Fruit fly (Drosophila melanogaster) whole organism, wandering third instar larva: ENCODE data around the gene CG14135.

Experiments used
- CG9705 ChIP-seq: fragments of 200-800 bp; sonication (Bioruptor generic); optimal IDR thresholded peaks from 2 replicates; lab custom pipeline; 2018; ENCODE audit warnings: missing biosample characterization, mild to moderate bottlenecking, missing genetic modification characterization
- CrebA ChIP-seq: fragments of 200-800 bp; sonication (Bioruptor generic); optimal IDR thresholded peaks from 2 replicates; lab custom pipeline; 2016; ENCODE audit warnings: missing biosample characterization, mild to moderate bottlenecking, missing genetic modification characterization, borderline replicate concordance
- Dfd ChIP-seq: fragments of >200 bp; optimal IDR thresholded peaks from 2 replicates; lab custom pipeline; 2017; ENCODE audit warnings: missing biosample characterization, missing genetic modification characterization
- Dif ChIP-seq: fragments of 200-275, 200-300 bp; sonication (Bioruptor generic); optimal IDR thresholded peaks from 2 replicates; lab custom pipeline; 2018; ENCODE audit warnings: missing biosample characterization, missing genetic modification characterization; ENCODE audit not compliant: partially characterized antibody
- HLH106 ChIP-seq: fragments of 200-800 bp; optimal IDR thresholded peaks from 3 replicates; lab custom pipeline; 2019; ENCODE audit warnings: missing biosample characterization, mild to moderate bottlenecking, missing genetic modification characterization, moderate library complexity
- Hnf4 ChIP-seq: fragments of 200-800 bp; sonication (Bioruptor generic); optimal IDR thresholded peaks from 2 replicates; lab custom pipeline; 2016; ENCODE audit warnings: missing biosample characterization, mild to moderate bottlenecking, missing genetic modification characterization
- Hr78 ChIP-seq: fragments of >200 bp; optimal IDR thresholded peaks from 2 replicates; lab custom pipeline; 2017; ENCODE audit warnings: missing biosample characterization, missing genetic modification characterization
- Hr83 ChIP-seq: fragments of 200-300 bp; sonication (Bioruptor generic); optimal IDR thresholded peaks from 2 replicates; lab custom pipeline; 2016; ENCODE audit warnings: missing biosample characterization, mild to moderate bottlenecking, missing genetic modification characterization, moderate library complexity; ENCODE audit not compliant: poor library complexity, severe bottlenecking
- Jra ChIP-seq: sonication (Bioruptor generic); optimal IDR thresholded peaks from 2 replicates; lab custom pipeline; 2016; ENCODE audit warnings: missing biosample characterization, missing genetic modification characterization
- Mio ChIP-seq: sonication (Bioruptor generic); optimal IDR thresholded peaks from 2 replicates; lab custom pipeline; 2016; ENCODE audit warnings: missing biosample characterization, missing genetic modification characterization
- Myc ChIP-seq: fragments of >200 bp; optimal IDR thresholded peaks from 2 replicates; lab custom pipeline; 2017
- N ChIP-seq: fragments of >200 bp; optimal IDR thresholded peaks from 2 replicates; lab custom pipeline; 2018; ENCODE audit warnings: missing biosample characterization, missing external identifiers, missing genetic modification characterization
- OdsH ChIP-seq: fragments of 200-800 bp; sonication (Bioruptor generic); optimal IDR thresholded peaks from 2 replicates; lab custom pipeline; 2016; ENCODE audit warnings: missing biosample characterization, mild to moderate bottlenecking, missing genetic modification characterization
- Rel ChIP-seq, 2 experiments: fragments of 200-800 bp; sonication (Bioruptor generic) in 1 of 2; optimal IDR thresholded peaks; 2 replicates in 1 of 2; 3 replicates in 1 of 2; lab custom pipeline; 2016 to 2019; ENCODE audit warnings: mild to moderate bottlenecking in 2 of 2, missing biosample characterization in 2 of 2, missing genetic modification characterization in 2 of 2, moderate library complexity in 1 of 2
- Sp1 ChIP-seq: fragments of 200-800 bp; sonication (Bioruptor generic); optimal IDR thresholded peaks from 3 replicates; lab custom pipeline; 2019; ENCODE audit warnings: missing biosample characterization, mild to moderate bottlenecking, missing genetic modification characterization, moderate library complexity
- Vsx2 ChIP-seq: fragments of 200-300, 225-300 bp; sonication (Bioruptor generic); optimal IDR thresholded peaks from 2 replicates; lab custom pipeline; 2018; ENCODE audit warnings: missing biosample characterization, missing genetic modification characterization; ENCODE audit not compliant: partially characterized antibody
- br ChIP-seq: fragments of 200-800 bp; sonication (Bioruptor generic); optimal IDR thresholded peaks from 2 replicates; lab custom pipeline; 2016; ENCODE audit warnings: missing biosample characterization, missing genetic modification characterization
- brk ChIP-seq: fragments of 200-800 bp; sonication (Bioruptor generic); optimal IDR thresholded peaks from 2 replicates; lab custom pipeline; 2016; ENCODE audit warnings: missing biosample characterization, mild to moderate bottlenecking, missing genetic modification characterization
- dl ChIP-seq, 2 experiments: fragments of 175-275, 200-275 bp in 1 of 2; fragments of 200-275 bp in 1 of 2; sonication (Bioruptor generic); optimal IDR thresholded peaks; lab custom pipeline; 2018; ENCODE audit warnings: mild to moderate bottlenecking in 2 of 2, missing biosample characterization in 2 of 2, missing genetic modification characterization in 2 of 2, moderate library complexity in 2 of 2; ENCODE audit not compliant: partially characterized antibody in 2 of 2, insufficient read depth in 1 of 2
- dmrt93B ChIP-seq: fragments of 200-800 bp; sonication (Bioruptor generic); optimal IDR thresholded peaks from 2 replicates; lab custom pipeline; 2018; ENCODE audit warnings: missing biosample characterization, mild to moderate bottlenecking, missing genetic modification characterization
- dsf ChIP-seq: sonication (Bioruptor generic); optimal IDR thresholded peaks from 2 replicates; lab custom pipeline; 2016; ENCODE audit warnings: missing biosample characterization, missing genetic modification characterization, borderline replicate concordance
- ey ChIP-seq: fragments of 200-800 bp; sonication (Bioruptor generic); optimal IDR thresholded peaks from 2 replicates; lab custom pipeline; 2016; ENCODE audit warnings: missing biosample characterization, missing genetic modification characterization
- foxo ChIP-seq, 2 experiments: fragments of 200-800 bp; sonication (Bioruptor generic); optimal IDR thresholded peaks; 2 replicates in 1 of 2; 3 replicates in 1 of 2; lab custom pipeline; 2016 to 2017; ENCODE audit warnings: missing biosample characterization in 2 of 2, missing genetic modification characterization in 2 of 2
- fru ChIP-seq: fragments of 200-800 bp; sonication (Bioruptor generic); optimal IDR thresholded peaks from 3 replicates; lab custom pipeline; 2016; ENCODE audit warnings: missing biosample characterization, mild to moderate bottlenecking, missing genetic modification characterization
- h ChIP-seq: fragments of 200-800 bp; sonication (Bioruptor generic); optimal IDR thresholded peaks from 3 replicates; lab custom pipeline; 2016; ENCODE audit warnings: missing biosample characterization, mild to moderate bottlenecking, missing genetic modification characterization
- jim ChIP-seq: fragments of 175-275, 200-325 bp; sonication (Bioruptor generic); optimal IDR thresholded peaks from 2 replicates; lab custom pipeline; 2016; ENCODE audit warnings: missing biosample characterization, mild to moderate bottlenecking, missing genetic modification characterization
- lola ChIP-seq: fragments of >200 bp; optimal IDR thresholded peaks from 2 replicates; lab custom pipeline; 2017; ENCODE audit warnings: missing biosample characterization, missing genetic modification characterization
- pan ChIP-seq: fragments of >200 bp; optimal IDR thresholded peaks from 2 replicates; lab custom pipeline; 2017
- psq ChIP-seq: fragments of 200-800 bp; sonication (Bioruptor generic); optimal IDR thresholded peaks from 3 replicates; lab custom pipeline; 2017; ENCODE audit warnings: missing biosample characterization, mild to moderate bottlenecking, missing genetic modification characterization, moderate library complexity
- rgr ChIP-seq: fragments of 200-800 bp; sonication (Bioruptor generic); optimal IDR thresholded peaks from 3 replicates; lab custom pipeline; 2016; ENCODE audit warnings: missing biosample characterization, mild to moderate bottlenecking, missing genetic modification characterization
- sv ChIP-seq: fragments of 200-800 bp; sonication (Bioruptor generic); optimal IDR thresholded peaks from 3 replicates; lab custom pipeline; 2016; ENCODE audit warnings: missing biosample characterization, missing genetic modification characterization
- tai ChIP-seq: sonication (Bioruptor generic); optimal IDR thresholded peaks from 2 replicates; lab custom pipeline; 2016; ENCODE audit warnings: missing biosample characterization, missing genetic modification characterization
- usp ChIP-seq: fragments of >200 bp; optimal IDR thresholded peaks from 2 replicates; lab custom pipeline; 2017; ENCODE audit warnings: missing biosample characterization, missing genetic modification characterization
- woc ChIP-seq: sonication (Bioruptor generic); optimal IDR thresholded peaks from 2 replicates; lab custom pipeline; 2016; ENCODE audit warnings: missing biosample characterization, mild to moderate bottlenecking, missing genetic modification characterization

The CG14135 gene

dm6 chr3L:11656189-11656588 lies 35.2 kb upstream of the CG14135 start:
- TF ChIP-seq psq (no peak), foxo (GFP tag; optimal IDR thresholded peaks at IDR 0.05; lab: Kevin White, UChicago) (peak in 1 of 2 experiments; percentile 28)

DNA sequence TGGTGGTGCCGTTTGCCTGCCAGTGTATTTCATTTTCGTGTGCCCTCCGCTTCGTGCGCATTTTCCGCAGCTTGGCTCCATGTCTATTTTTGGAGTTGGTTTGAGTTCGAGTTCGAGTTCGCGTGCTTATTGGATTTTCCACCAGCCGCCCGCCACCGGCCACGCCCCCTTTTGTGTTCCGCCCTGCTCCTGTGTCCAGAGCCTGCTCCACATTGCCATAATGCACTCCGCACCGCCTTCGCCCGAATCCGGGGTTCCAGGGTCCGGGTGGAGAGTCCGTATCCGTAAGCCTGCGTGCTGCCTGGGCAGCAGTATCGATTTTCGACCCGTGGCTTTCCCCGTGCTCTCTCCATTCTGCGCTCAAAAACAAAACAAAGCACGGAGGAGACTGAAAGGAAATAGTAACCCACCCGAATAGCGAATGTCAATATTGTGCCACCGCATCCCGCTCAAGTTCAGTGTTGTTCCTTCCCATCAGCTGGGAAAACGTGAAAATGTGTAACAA lies 13.0 kb upstream of the CG14135 start:
- TF ChIP-seq h (GFP tag; lab: Kevin White, UChicago) (no peak), rgr (GFP tag; lab: Kevin White, UChicago) (no peak), dmrt93B (GFP tag; lab: Kevin White, UChicago) (no peak), brk (GFP tag; lab: Kevin White, UChicago) (no peak), woc (no peak), usp (GFP tag; lab: Kevin White, UChicago) (no peak), Hr83 (GFP tag; lab: Kevin White, UChicago) (no peak), pan (lab: Kevin White, UChicago) (no peak)

dm6 chr3L:11680298-11680697 lies 11.1 kb upstream of the CG14135 start, which contains the start of gene CG32085:
Gene CG32085 (minus strand): TSS chr3L:11680344.
- TF ChIP-seq fru (GFP tag; lab: Kevin White, UChicago), result peak; percentile 11
- TF ChIP-seq foxo (GFP tag; optimal IDR thresholded peaks at IDR 0.05; lab: Kevin White, UChicago), result peak in 1 of 2 experiments; percentile 38
- TF ChIP-seq sv (GFP tag; lab: Kevin White, UChicago), result peak; percentile 52
- peak; percentile 33 for TF ChIP-seq Vsx2 (GFP tag; lab: Kevin White, UChicago)
- no peak for TF ChIP-seq tai (GFP tag; lab: Kevin White, UChicago)

dm6 chr3L:11681794-11682193 lies 9.6 kb upstream of the CG14135 start, which contains the start of gene TfIIEalpha:
Gene TfIIEalpha (plus strand): TSS chr3L:11682038.
- TF ChIP-seq h (GFP tag; lab: Kevin White, UChicago) (no peak), rgr (GFP tag; lab: Kevin White, UChicago) (peak; percentile 7), CG9705 (GFP tag; lab: Kevin White, UChicago) (no peak), Jra (GFP tag; lab: Kevin White, UChicago) (no peak), Myc (lab: Kevin White, UChicago) (peak; percentile 4), Hr78 (GFP tag; lab: Kevin White, UChicago) (no peak), Mio (GFP tag; lab: Kevin White, UChicago) (no peak), Rel (GFP tag; optimal IDR thresholded peaks at IDR 0.05; lab: Kevin White, UChicago) (no peak), Rel (tag; optimal IDR thresholded peaks at IDR 0.05; lab: Kevin White, UChicago) (peak; percentile 45), Vsx2 (GFP tag; lab: Kevin White, UChicago) (peak; percentile 56), psq (no peak)
- TF ChIP-seq, all 38 proteins: peak for 4

DNA sequence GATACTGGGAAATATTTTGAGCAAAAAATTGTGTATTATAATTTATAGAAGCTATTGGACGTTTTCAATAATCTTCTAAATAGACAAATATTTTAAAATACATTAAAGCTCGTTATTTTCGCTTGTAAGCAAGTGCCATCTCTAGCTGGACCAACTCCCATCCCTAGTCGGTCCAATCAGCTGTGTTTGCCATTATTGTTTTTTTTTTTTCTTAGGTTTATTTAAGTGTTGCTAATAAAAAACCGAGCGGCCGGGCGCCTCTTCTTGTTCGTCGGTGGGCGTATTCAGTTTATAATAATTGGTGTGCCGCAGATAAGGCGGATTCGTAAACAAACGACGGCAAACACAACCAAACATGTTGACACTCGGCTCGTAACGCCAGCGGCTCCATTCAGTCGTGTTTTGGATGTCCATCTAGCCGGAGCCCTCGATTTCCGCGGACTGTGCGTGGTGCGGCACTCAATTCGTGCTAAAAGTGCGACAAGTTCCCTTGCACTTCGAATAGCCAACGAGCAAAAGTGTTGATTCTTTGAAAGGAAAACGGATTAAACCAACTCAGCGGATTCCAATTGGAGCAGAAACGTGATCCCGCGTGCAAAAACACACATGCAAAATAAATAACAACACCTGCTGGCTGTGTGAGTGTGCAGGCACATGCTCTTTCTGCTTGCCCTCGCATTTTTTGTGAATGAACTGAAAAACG lies 7.4 kb upstream of the CG14135 start, which contains the start of gene Sugb:
TSS of gene Sugb (plus strand) at position 162 of the 703 bp plus-strand sequence.
- TF ChIP-seq Mio (GFP tag; lab: Kevin White, UChicago) (no peak), OdsH (peak; percentile 77), h (GFP tag; lab: Kevin White, UChicago) (peak; percentile 79), foxo (GFP tag; optimal IDR thresholded peaks at IDR 0.05; lab: Kevin White, UChicago) (peak; percentile 69 to 81), Hr83 (GFP tag; lab: Kevin White, UChicago) (peak; percentile 19), Myc (lab: Kevin White, UChicago) (no peak), Dif (no peak), psq (peak; percentile 45), brk (GFP tag; lab: Kevin White, UChicago) (peak; percentile 70), Hr78 (GFP tag; lab: Kevin White, UChicago) (no peak), sv (GFP tag; lab: Kevin White, UChicago) (peak; percentile 74), dsf (GFP tag; lab: Kevin White, UChicago) (peak; percentile 40), CrebA (GFP tag; lab: Kevin White, UChicago) (no peak), usp (GFP tag; lab: Kevin White, UChicago) (no peak), pan (lab: Kevin White, UChicago) (no peak), dmrt93B (GFP tag; lab: Kevin White, UChicago) (no peak), woc (peak; percentile 67), rgr (GFP tag; lab: Kevin White, UChicago) (peak; percentile 76), jim (GFP tag; lab: Kevin White, UChicago) (no peak), br (peak; percentile 75), ey (peak; percentile 64), Rel (GFP tag; optimal IDR thresholded peaks at IDR 0.05; lab: Kevin White, UChicago) (no peak), Rel (tag; optimal IDR thresholded peaks at IDR 0.05; lab: Kevin White, UChicago) (peak; percentile 62), Jra (GFP tag; lab: Kevin White, UChicago) (peak; percentile 62), N (GFP tag; lab: Kevin White, UChicago) (no peak), CG9705 (GFP tag; lab: Kevin White, UChicago) (peak; percentile 3), Dfd (GFP tag; lab: Kevin White, UChicago) (no peak), Sp1 (GFP tag; lab: Kevin White, UChicago) (peak; percentile 77), tai (GFP tag; lab: Kevin White, UChicago) (no peak), HLH106 (tag; lab: Kevin White, UChicago) (peak; percentile 56), Hnf4 (no peak), Vsx2 (GFP tag; lab: Kevin White, UChicago) (no peak), dl (GFP tag; optimal IDR thresholded peaks at IDR 0.05; lab: Kevin White, UChicago; ENCODE audit: insufficient read depth in 1 of 2, partially characterized antibody in 2 of 2) (no peak), lola (GFP tag; lab: Kevin White, UChicago) (no peak)
